Fruit fly (Drosophila melanogaster): Measurements from ENCODE around the gene CG11857.

CG11857 gene

dm6 chr3R:25241507-25242070, 17.1 kb upstream of the CG11857 start, which contains the start of gene CG11854:
Gene CG11854, plus strand, starts transcription at chr3R:25242020.
- TF ChIP-seq Rel (GFP tag; optimal IDR thresholded peaks at IDR 0.05) (no peak), Rel (tag; optimal IDR thresholded peaks at IDR 0.05) (peak; percentile 76), lola (GFP tag; optimal IDR thresholded peaks at IDR 0.05) (no peak)

- TF ChIP-seq Rel (GFP tag; optimal IDR thresholded peaks at IDR 0.05): no peak
- TF ChIP-seq Rel (tag; optimal IDR thresholded peaks at IDR 0.05): peak; percentile 77
- TF ChIP-seq tai (GFP tag; optimal IDR thresholded peaks at IDR 0.05): no peak
- TF ChIP-seq Myc (optimal IDR thresholded peaks at IDR 0.05): peak; percentile 51
- no peak for TF ChIP-seq ey (GFP tag; optimal IDR thresholded peaks at IDR 0.05)
- no peak for TF ChIP-seq Dif (GFP tag; optimal IDR thresholded peaks at IDR 0.05; ENCODE audit: partially characterized antibody)
- no peak for TF ChIP-seq Hnf4 (GFP tag; optimal IDR thresholded peaks at IDR 0.05)
- TF ChIP-seq Jra (GFP tag; optimal IDR thresholded peaks at IDR 0.05): no peak
Observed at dm6 chr3R:25245052-25245813, 13.5 kb upstream of the CG11857 start, which contains the start of gene bam. Gene bam, minus strand, starts transcription at chr3R:25245109.

- TF ChIP-seq rgr (GFP tag; optimal IDR thresholded peaks at IDR 0.05) (peak; percentile 99), Vsx2 (GFP tag; optimal IDR thresholded peaks at IDR 0.05; ENCODE audit: partially characterized antibody) (no peak), h (GFP tag; optimal IDR thresholded peaks at IDR 0.05) (peak; percentile 96), Hr78 (GFP tag; optimal IDR thresholded peaks at IDR 0.05) (no peak), N (GFP tag; optimal IDR thresholded peaks at IDR 0.05) (no peak), Hr83 (GFP tag; optimal IDR thresholded peaks at IDR 0.05; ENCODE audit: poor library complexity, severe bottlenecking) (peak; percentile 99), Rel (GFP tag; optimal IDR thresholded peaks at IDR 0.05) (peak; percentile 53), Rel (tag; optimal IDR thresholded peaks at IDR 0.05) (peak; percentile 83), br (GFP tag; optimal IDR thresholded peaks at IDR 0.05) (peak; percentile 98), Sp1 (GFP tag; optimal IDR thresholded peaks at IDR 0.05) (peak; percentile 97), Dfd (GFP tag; optimal IDR thresholded peaks at IDR 0.05) (no peak), dl (GFP tag; optimal IDR thresholded peaks at IDR 0.05; ENCODE audit: insufficient read depth in 1 of 2, partially characterized antibody in 2 of 2) (no peak), CG32264 (GFP tag; optimal IDR thresholded peaks at IDR 0.05) (peak; percentile 91), psq (GFP tag; optimal IDR thresholded peaks at IDR 0.05) (peak; percentile 89), usp (GFP tag; optimal IDR thresholded peaks at IDR 0.05) (no peak), GATAd (GFP tag; optimal IDR thresholded peaks at IDR 0.05) (peak; percentile 89), CG9705 (GFP tag; optimal IDR thresholded peaks at IDR 0.05) (peak; percentile 99), dmrt93B (GFP tag; optimal IDR thresholded peaks at IDR 0.05) (peak; percentile 99), ey (GFP tag; optimal IDR thresholded peaks at IDR 0.05) (peak; percentile 90), tai (GFP tag; optimal IDR thresholded peaks at IDR 0.05) (no peak), sv (GFP tag; optimal IDR thresholded peaks at IDR 0.05) (peak; percentile 96), pan (optimal IDR thresholded peaks at IDR 0.05) (no peak), Abd-B (GFP tag; optimal IDR thresholded peaks at IDR 0.05) (no peak), dsf (GFP tag; optimal IDR thresholded peaks at IDR 0.05; ENCODE audit: borderline replicate concordance) (peak; percentile 79), sage (GFP tag; optimal IDR thresholded peaks at IDR 0.05) (peak; percentile 66), jim (GFP tag; optimal IDR thresholded peaks at IDR 0.05) (peak; percentile 7), Mio (GFP tag; optimal IDR thresholded peaks at IDR 0.05) (peak; percentile 92), HLH106 (tag; optimal IDR thresholded peaks at IDR 0.05) (peak; percentile 96), fru (GFP tag; optimal IDR thresholded peaks at IDR 0.05) (peak; percentile 96), OdsH (GFP tag; optimal IDR thresholded peaks at IDR 0.05) (peak; percentile 95), Myc (optimal IDR thresholded peaks at IDR 0.05) (peak; percentile 25), brk (GFP tag; optimal IDR thresholded peaks at IDR 0.05) (no peak), Jra (GFP tag; optimal IDR thresholded peaks at IDR 0.05) (no peak), foxo (GFP tag; optimal IDR thresholded peaks at IDR 0.05) (peak; percentile 81 to 97), woc (GFP tag; optimal IDR thresholded peaks at IDR 0.05) (peak; percentile 77)
Observed at dm6 chr3R:25247379-25247869, 11.3 kb upstream of the CG11857 start, which contains the start of the genes RpS27 and Nup37. Gene RpS27, minus strand, starts transcription at chr3R:25247514. Gene Nup37, plus strand, starts transcription at chr3R:25247658.

Data from whole organism, wandering third instar larva.